Fruit fly (Drosophila melanogaster) whole organism, embryonic: Measurements from ENCODE around the gene her.

Experiments
- CG10431 ChIP-seq: fragments of 200-800 bp; sonication (Bioruptor generic); optimal IDR thresholded peaks from 3 replicates; lab custom pipeline; 2018; ENCODE audit warnings: missing biosample characterization, mild to moderate bottlenecking, missing genetic modification characterization
- CG10462 ChIP-seq: fragments of 200-800 bp; sonication (Bioruptor generic); optimal IDR thresholded peaks from 2 replicates; lab custom pipeline; 2016; ENCODE audit warnings: missing biosample characterization, missing genetic modification characterization
- CG10979 ChIP-seq: fragments of 200-800 bp; sonication (Bioruptor generic); optimal IDR thresholded peaks from 2 replicates; lab custom pipeline; 2018; ENCODE audit warnings: missing biosample characterization, mild to moderate bottlenecking, missing genetic modification characterization, moderate library complexity
- CG11247 ChIP-seq: fragments of 200-800 bp; sonication (Bioruptor generic); IDR thresholded peaks from 2 replicates; pipeline ENCODE4 v1.3.6; 2022; ENCODE audit warnings: missing biosample characterization, missing genetic modification characterization
- CG11398 ChIP-seq: fragments of 200-800 bp; sonication (Bioruptor generic); optimal IDR thresholded peaks from 2 replicates; lab custom pipeline; 2016; ENCODE audit warnings: missing biosample characterization, missing genetic modification characterization
- CG12744 ChIP-seq: fragments of 200-800 bp; sonication (Bioruptor generic); optimal IDR thresholded peaks from 2 replicates; lab custom pipeline; 2016; ENCODE audit warnings: missing biosample characterization, missing genetic modification characterization
- CG17361 ChIP-seq: fragments of 200-800 bp; sonication (Bioruptor generic); IDR thresholded peaks from 3 replicates; pipeline ENCODE4 v1.3.6; 2022; ENCODE audit warnings: missing biosample characterization, missing genetic modification characterization
- CG2116 ChIP-seq: fragments of 200-800 bp; sonication (Bioruptor generic); optimal IDR thresholded peaks from 3 replicates; lab custom pipeline; 2018; ENCODE audit warnings: missing biosample characterization, mild to moderate bottlenecking, missing genetic modification characterization
- CG2120 ChIP-seq: fragments of 200-800 bp; sonication (Bioruptor generic); optimal IDR thresholded peaks from 3 replicates; lab custom pipeline; 2016; ENCODE audit warnings: missing biosample characterization, missing genetic modification characterization
- CG2129 ChIP-seq: fragments of 200-800 bp; sonication (Bioruptor generic); IDR thresholded peaks from 2 replicates; pipeline ENCODE4 v1.3.6; 2022; ENCODE audit warnings: missing biosample characterization, missing genetic modification characterization; ENCODE audit not compliant: partially characterized antibody
- CG2712 ChIP-seq: fragments of 200-800 bp; optimal IDR thresholded peaks from 3 replicates; lab custom pipeline; 2019; ENCODE audit warnings: missing biosample characterization, mild to moderate bottlenecking, missing genetic modification characterization, moderate library complexity
- CG5953 ChIP-seq: fragments of 200-800 bp; sonication (Bioruptor generic); IDR thresholded peaks from 2 replicates; pipeline ENCODE4 v1.3.6; 2022; ENCODE audit warnings: missing biosample characterization, missing genetic modification characterization
- CG6654 ChIP-seq: fragments of 200-800 bp; sonication (Bioruptor generic); optimal IDR thresholded peaks from 2 replicates; lab custom pipeline; 2017; ENCODE audit warnings: missing biosample characterization, mild to moderate bottlenecking, missing genetic modification characterization
- CG6765 ChIP-seq: fragments of 200-800 bp; sonication (Bioruptor generic); optimal IDR thresholded peaks from 3 replicates; lab custom pipeline; 2017; ENCODE audit warnings: missing biosample characterization, mild to moderate bottlenecking, missing genetic modification characterization
- CG8281 ChIP-seq: fragments of 200-800 bp; sonication (Bioruptor generic); optimal IDR thresholded peaks from 2 replicates; lab custom pipeline; 2018; ENCODE audit warnings: missing biosample characterization, mild to moderate bottlenecking, missing genetic modification characterization, moderate library complexity
- CG8388 ChIP-seq: fragments of 200-800 bp; sonication (Bioruptor generic); optimal IDR thresholded peaks from 2 replicates; lab custom pipeline; 2019; ENCODE audit warnings: missing biosample characterization, mild to moderate bottlenecking, missing genetic modification characterization, moderate library complexity
- CG8924 ChIP-seq: fragments of 200-800 bp; optimal IDR thresholded peaks from 3 replicates; lab custom pipeline; 2019; ENCODE audit warnings: missing biosample characterization, mild to moderate bottlenecking, missing genetic modification characterization, moderate library complexity
- CTCF ChIP-seq: fragments of 200-800 bp; sonication (Bioruptor generic); optimal IDR thresholded peaks from 2 replicates; lab custom pipeline; 2017; ENCODE audit warnings: missing biosample characterization, mild to moderate bottlenecking, missing genetic modification characterization, moderate library complexity
- Ets97D ChIP-seq: fragments of 200-800 bp; sonication (Bioruptor generic); optimal IDR thresholded peaks from 3 replicates; lab custom pipeline; 2016; ENCODE audit warnings: missing biosample characterization, missing genetic modification characterization
- Fer2 ChIP-seq: fragments of 200-800 bp; sonication (Bioruptor generic); optimal IDR thresholded peaks from 2 replicates; lab custom pipeline; 2018; ENCODE audit warnings: missing biosample characterization, mild to moderate bottlenecking, missing genetic modification characterization, moderate library complexity
- Fer3 ChIP-seq: fragments of 200-800 bp; sonication (Bioruptor generic); optimal IDR thresholded peaks from 2 replicates; lab custom pipeline; 2018; ENCODE audit warnings: missing biosample characterization, mild to moderate bottlenecking, missing genetic modification characterization, moderate library complexity
- Gug ChIP-seq: fragments of 200-800 bp; sonication (Bioruptor generic); IDR thresholded peaks from 4 replicates; pipeline ENCODE4 v1.3.6; 2022; ENCODE audit warnings: missing biosample characterization, missing genetic modification characterization
- HHEX ChIP-seq: fragments of 200-800 bp; sonication (Bioruptor generic); optimal IDR thresholded peaks from 3 replicates; lab custom pipeline; 2017; ENCODE audit warnings: missing biosample characterization, mild to moderate bottlenecking, missing genetic modification characterization, missing genetic modification reagents
- Hand ChIP-seq: fragments of 200-800 bp; sonication (Bioruptor generic); optimal IDR thresholded peaks from 2 replicates; lab custom pipeline; 2017; ENCODE audit warnings: mild to moderate bottlenecking, missing biosample characterization, missing genetic modification reagents, missing genetic modification characterization
- Hr78 ChIP-seq, 2 experiments: fragments of 200-800 bp in 1 of 2; fragments of >200 bp in 1 of 2; sonication (Bioruptor generic) in 1 of 2; optimal IDR thresholded peaks; 2 replicates each; lab custom pipeline; 2017 to 2019; ENCODE audit warnings: missing biosample characterization in 2 of 2, missing genetic modification characterization in 2 of 2, mild to moderate bottlenecking in 1 of 2, moderate library complexity in 1 of 2
- Meics ChIP-seq: fragments of 200-800 bp; sonication (Bioruptor generic); optimal IDR thresholded peaks from 2 replicates; lab custom pipeline; 2017; ENCODE audit warnings: missing biosample characterization, mild to moderate bottlenecking, missing genetic modification characterization
- Mes4 ChIP-seq: fragments of 200-800 bp; sonication (Bioruptor generic); optimal IDR thresholded peaks from 2 replicates; lab custom pipeline; 2016; ENCODE audit warnings: missing biosample characterization, missing genetic modification characterization
- NfI ChIP-seq: fragments of 200-800 bp; sonication (Bioruptor generic); optimal IDR thresholded peaks from 3 replicates; lab custom pipeline; 2018; ENCODE audit warnings: missing biosample characterization, mild to moderate bottlenecking, missing genetic modification characterization, moderate library complexity
- Oaz ChIP-seq: fragments of 200-800 bp; sonication (Bioruptor generic); IDR thresholded peaks from 2 replicates; pipeline ENCODE4 v1.3.6; 2022; ENCODE audit warnings: missing biosample characterization, missing genetic modification characterization
- PHDP ChIP-seq: fragments of 200-800 bp; sonication (Bioruptor generic); optimal IDR thresholded peaks from 3 replicates; lab custom pipeline; 2018; ENCODE audit warnings: missing biosample characterization, mild to moderate bottlenecking, missing genetic modification characterization, moderate library complexity
- Sox102F ChIP-seq: fragments of 200-800 bp; sonication (Bioruptor generic); optimal IDR thresholded peaks from 2 replicates; lab custom pipeline; 2018; ENCODE audit warnings: missing biosample characterization, mild to moderate bottlenecking, missing genetic modification characterization, moderate library complexity
- Tbp ChIP-seq: fragments of >200 bp; optimal IDR thresholded peaks from 2 replicates; lab custom pipeline; 2018; ENCODE audit warnings: missing biosample characterization, missing genetic modification characterization
- ara ChIP-seq: fragments of 200-800 bp; sonication (Bioruptor generic); IDR thresholded peaks from 2 replicates; pipeline ENCODE4 v1.3.6; 2022; ENCODE audit warnings: missing biosample characterization, missing genetic modification characterization
- ash1 ChIP-seq: fragments of 200-800 bp; sonication (Bioruptor generic); optimal IDR thresholded peaks from 2 replicates; lab custom pipeline; 2018; ENCODE audit warnings: missing biosample characterization, mild to moderate bottlenecking, missing genetic modification characterization
- bbx ChIP-seq: fragments of 200-800 bp; sonication (Bioruptor generic); IDR thresholded peaks from 2 replicates; pipeline ENCODE4 v1.3.6; 2022; ENCODE audit warnings: missing biosample characterization, missing genetic modification characterization; ENCODE audit not compliant: partially characterized antibody
- crc ChIP-seq: fragments of 200-800 bp; sonication (Bioruptor generic); optimal IDR thresholded peaks from 2 replicates; lab custom pipeline; 2016; ENCODE audit warnings: missing biosample characterization, missing genetic modification characterization
- danr ChIP-seq: fragments of 200-800 bp; sonication (Bioruptor generic); IDR thresholded peaks from 2 replicates; pipeline ENCODE4 v1.3.6; 2022; ENCODE audit warnings: missing biosample characterization, missing genetic modification characterization
- emc ChIP-seq: fragments of 200-800 bp; sonication (Bioruptor generic); optimal IDR thresholded peaks from 2 replicates; lab custom pipeline; 2016; ENCODE audit warnings: missing biosample characterization, missing genetic modification characterization
- esg ChIP-seq: fragments of 200-800 bp; sonication (Bioruptor generic); conservative IDR thresholded peaks from 2 replicates; pipeline ENCODE4 v1.3.6; 2022; ENCODE audit warnings: missing biosample characterization, missing genetic modification characterization
- grn ChIP-seq: fragments of 200-800 bp; sonication (Bioruptor generic); optimal IDR thresholded peaks from 3 replicates; lab custom pipeline; 2017; ENCODE audit warnings: missing biosample characterization, missing genetic modification characterization
- hb ChIP-seq: fragments of 200-800 bp; sonication (Bioruptor generic); IDR thresholded peaks from 3 replicates; pipeline ENCODE4 v1.3.6; 2022; ENCODE audit warnings: missing biosample characterization, missing genetic modification characterization; ENCODE audit not compliant: partially characterized antibody
- hkb ChIP-seq, 2 experiments: fragments of 200-800 bp in 1 of 2; fragments of >200 bp in 1 of 2; sonication (Bioruptor generic) in 1 of 2; IDR thresholded peaks in 1 of 2; optimal IDR thresholded peaks in 1 of 2; 2 replicates each; pipeline versions ENCODE4 v1.3.6 to Lab custom; 2017 to 2022; ENCODE audit warnings: missing biosample characterization in 1 of 2, missing genetic modification characterization in 1 of 2
- klu ChIP-seq: fragments of 200-800 bp; sonication (Bioruptor generic); IDR thresholded peaks from 2 replicates; pipeline ENCODE4 v1.3.6; 2022; ENCODE audit warnings: missing biosample characterization, missing genetic modification characterization
- mam ChIP-seq: fragments of 200-800 bp; sonication (Bioruptor generic); optimal IDR thresholded peaks from 3 replicates; lab custom pipeline; 2016; ENCODE audit warnings: missing biosample characterization, missing genetic modification characterization
- mld ChIP-seq: fragments of 200-800 bp; sonication (Bioruptor generic); IDR thresholded peaks from 3 replicates; pipeline ENCODE4 v1.3.6; 2022; ENCODE audit warnings: missing biosample characterization, missing genetic modification characterization; ENCODE audit not compliant: partially characterized antibody
- phol ChIP-seq: fragments of 200-800 bp; sonication (Bioruptor generic); optimal IDR thresholded peaks from 3 replicates; lab custom pipeline; 2018; ENCODE audit warnings: missing biosample characterization, mild to moderate bottlenecking, missing genetic modification characterization, moderate library complexity
- slou ChIP-seq: fragments of 200-800 bp; sonication (Bioruptor generic); optimal IDR thresholded peaks from 3 replicates; lab custom pipeline; 2016; ENCODE audit warnings: missing biosample characterization, missing genetic modification characterization
- slp2 ChIP-seq: fragments of 200-800 bp; sonication (Bioruptor generic); optimal IDR thresholded peaks from 2 replicates; lab custom pipeline; 2016; ENCODE audit warnings: missing biosample characterization, missing genetic modification characterization
- ssp ChIP-seq: fragments of 200-800 bp; sonication (Bioruptor generic); IDR thresholded peaks from 2 replicates; pipeline ENCODE4 v1.3.6; 2022; ENCODE audit warnings: missing biosample characterization, missing genetic modification characterization
- stwl ChIP-seq: fragments of 200-800 bp; sonication (Bioruptor generic); optimal IDR thresholded peaks from 3 replicates; lab custom pipeline; 2018; ENCODE audit warnings: missing biosample characterization, mild to moderate bottlenecking, missing genetic modification characterization, moderate library complexity
- tup ChIP-seq: fragments of 200-800 bp; sonication (Bioruptor generic); optimal IDR thresholded peaks from 2 replicates; lab custom pipeline; 2016; ENCODE audit warnings: missing biosample characterization, mild to moderate bottlenecking, missing genetic modification characterization, moderate library complexity

The her gene

dm6 chr2L:16647773-16648172, 29.2 kb upstream of the her start (continued):
- TF ChIP-seq Ets97D (GFP tag; lab: Kevin White, UChicago) (no peak), slp2 (no peak), slou (GFP tag; lab: Kevin White, UChicago) (peak; percentile 27), esg (GFP tag; lab: Robert Waterston, UW) (peak; percentile 23; the same call in 1 of the 2 replicates), Mes4 (GFP tag; lab: Kevin White, UChicago) (no peak), hkb (optimal IDR thresholded peaks at IDR 0.05; lab: Kevin White, UChicago) (no peak), hkb (GFP tag; IDR thresholded peaks at IDR 0.05; lab: Robert Waterston, UW) (peak; percentile 68), CG11398 (GFP tag; lab: Kevin White, UChicago) (no peak), CG6654 (GFP tag; lab: Kevin White, UChicago) (no peak), CG8924 (tag; lab: Kevin White, UChicago) (peak; percentile 46), crc (GFP tag; lab: Kevin White, UChicago) (no peak), CG6765 (GFP tag; lab: Kevin White, UChicago) (peak; percentile 51), Hand (peak; percentile 63), ara (GFP tag; lab: Robert Waterston, UW) (no peak), CG8281 (tag; lab: Kevin White, UChicago) (peak; percentile 25), danr (GFP tag; lab: Robert Waterston, UW) (no peak), CG2120 (GFP tag; lab: Kevin White, UChicago) (peak; percentile 68), NfI (peak; percentile 51), phol (peak; percentile 51), Sox102F (GFP tag; lab: Kevin White, UChicago) (peak; percentile 58), grn (GFP tag; lab: Kevin White, UChicago) (no peak), CG11247 (no peak), CG17361 (peak; percentile 55; the same call in 2 of the 3 replicates), CTCF (GFP tag; lab: Kevin White, UChicago) (peak; percentile 80), CG8388 (GFP tag; lab: Kevin White, UChicago) (peak; percentile 21), ssp (GFP tag; lab: Robert Waterston, UW) (no peak), tup (GFP tag; lab: Kevin White, UChicago) (no peak), CG10462 (GFP tag; lab: Kevin White, UChicago) (no peak), PHDP (tag; lab: Kevin White, UChicago) (peak; percentile 59), Fer3 (tag; lab: Kevin White, UChicago) (peak; percentile 60), Tbp (GFP tag; lab: Kevin White, UChicago) (no peak), ash1 (GFP tag; lab: Kevin White, UChicago) (no peak), CG2129 (GFP tag; lab: Robert Waterston, UW) (no peak), mld (no peak), CG12744 (GFP tag; lab: Kevin White, UChicago) (no peak), HHEX (GFP tag; lab: Kevin White, UChicago) (peak; percentile 57), CG5953 (GFP tag; lab: Robert Waterston, UW) (no peak), hb (no peak), Hr78 (GFP tag; optimal IDR thresholded peaks at IDR 0.05; lab: Kevin White, UChicago) (no peak), stwl (no peak), emc (GFP tag; lab: Kevin White, UChicago) (no peak), bbx (GFP tag; lab: Robert Waterston, UW) (no peak), CG10979 (tag; lab: Kevin White, UChicago) (peak; percentile 37), CG2712 (tag; lab: Kevin White, UChicago) (peak; percentile 32), Fer2 (tag; lab: Kevin White, UChicago) (peak; percentile 11), CG10431 (GFP tag; lab: Kevin White, UChicago) (no peak), klu (GFP tag; lab: Robert Waterston, UW) (no peak), Meics (GFP tag; lab: Kevin White, UChicago) (peak; percentile 65), Oaz (GFP tag; lab: Robert Waterston, UW) (peak; percentile 27; the same call in 1 of the 2 replicates), mam (no peak), Gug (GFP tag; lab: Robert Waterston, UW) (no peak), CG2116 (GFP tag; lab: Kevin White, UChicago) (peak; percentile 7)
